Fruit fly (Drosophila melanogaster) ovary, adult (tissue): ENCODE measurements around the gene CG13454.

ENCODE experiments used
- CG17801 ChIP-seq: fragments of 200-800 bp; optimal IDR thresholded peaks from 2 replicates; lab custom pipeline; 2019; ENCODE audit warnings: missing biosample characterization, mild to moderate bottlenecking, missing genetic modification characterization, moderate library complexity; ENCODE audit not compliant: partially characterized antibody

CG13454 gene

dm6 chr3L:15539903-15540409 is 23.1 kb upstream of the CG13454 start:
- TF ChIP-seq CG17801 (GFP tag; lab: Kevin White, UChicago): peak; percentile 17

- TF ChIP-seq CG17801 (GFP tag; lab: Kevin White, UChicago): no peak
Observed at dm6 chr3L:15538582-15539490, 22.0 kb upstream of the CG13454 start.

DNA sequence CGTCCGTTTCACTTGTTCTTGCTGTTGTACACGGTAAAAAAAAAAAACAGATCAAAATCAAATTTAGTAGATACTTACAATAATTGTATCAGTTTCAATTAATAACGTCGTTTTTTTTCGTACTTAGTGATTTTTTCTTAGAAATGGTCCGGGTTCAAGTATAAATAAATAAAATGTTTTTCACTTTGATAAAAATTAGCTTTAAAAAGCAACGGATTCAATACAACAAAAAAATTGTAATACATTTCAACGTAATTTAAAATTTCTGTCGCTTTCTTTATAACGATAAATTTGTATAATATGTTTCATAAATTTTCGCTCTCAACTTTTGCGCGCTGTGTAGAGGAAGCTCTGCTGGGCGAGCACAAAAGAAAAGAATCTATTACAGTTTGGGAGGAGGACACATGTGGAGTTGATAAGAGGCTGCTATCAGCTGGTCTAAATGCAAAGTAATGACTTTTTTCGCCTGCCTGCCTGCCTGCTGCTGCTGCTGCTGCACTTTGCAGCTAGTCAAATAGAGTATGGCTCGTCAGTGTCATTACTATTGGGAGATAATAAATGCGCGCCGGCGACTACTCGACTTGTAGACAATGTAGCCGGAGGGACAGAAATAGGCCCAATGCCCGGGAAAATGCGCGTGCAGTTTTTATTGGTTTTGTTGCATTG is 21.2 kb upstream of the CG13454 start:
- TF ChIP-seq CG17801 (GFP tag; lab: Kevin White, UChicago): no peak

dm6 chr3L:15536550-15536949 is 19.7 kb upstream of the CG13454 start:
- TF ChIP-seq CG17801 (GFP tag; lab: Kevin White, UChicago): no peak

dm6 chr3L:15535800-15536225 is 19.0 kb upstream of the CG13454 start:
- TF ChIP-seq CG17801 (GFP tag; lab: Kevin White, UChicago): no peak

dm6 chr3L:15535228-15535598 is 18.4 kb upstream of the CG13454 start, which contains the start of gene CrebA:
TSS of gene CrebA (plus strand) at chr3L:15535395.
- peak; percentile 1 for TF ChIP-seq CG17801 (GFP tag; lab: Kevin White, UChicago)

DNA sequence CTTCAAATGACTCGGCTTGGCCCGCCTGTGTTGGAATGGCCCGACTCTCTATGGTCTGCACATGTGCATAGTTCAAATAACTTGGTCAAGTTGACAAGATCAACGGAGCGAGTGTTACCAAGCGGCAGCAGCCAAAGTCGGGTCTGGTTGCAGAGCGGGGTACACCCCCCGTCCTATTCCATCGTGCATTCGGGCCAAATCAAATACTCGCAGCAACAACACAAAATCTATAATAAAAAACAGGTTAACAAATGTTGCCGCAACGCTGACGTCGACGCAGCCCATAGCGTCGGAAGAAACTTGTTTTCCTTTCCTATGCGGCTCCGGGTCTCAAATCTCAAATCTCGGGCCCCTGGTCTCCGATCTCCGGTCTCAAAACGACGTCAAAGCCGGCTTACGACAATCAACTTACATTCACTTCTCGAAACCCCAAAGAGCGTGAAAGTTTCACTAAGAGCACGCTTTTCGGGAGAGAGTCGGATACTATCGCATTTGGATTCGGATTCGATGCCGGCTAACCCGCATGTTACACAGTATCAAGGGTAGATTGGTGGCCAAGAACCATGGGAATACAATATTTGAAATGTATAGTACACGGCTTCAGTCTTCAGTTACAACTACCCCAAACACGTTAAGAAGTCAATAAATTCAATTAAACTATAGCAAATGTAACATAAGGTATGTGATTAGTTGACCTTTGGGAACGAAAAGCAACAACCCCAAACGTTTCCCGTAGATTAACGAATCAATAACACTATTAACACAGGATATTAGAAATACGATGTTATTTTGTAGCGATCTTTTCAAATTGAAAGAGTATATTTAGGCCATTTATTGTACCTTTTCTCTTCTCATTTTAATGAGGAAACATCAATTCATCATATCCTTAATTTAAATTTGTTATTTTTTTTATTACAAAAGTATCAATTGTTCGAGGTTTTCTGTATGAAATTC is 17.7 kb upstream of the CG13454 start:
- no peak for TF ChIP-seq CG17801 (GFP tag; lab: Kevin White, UChicago)

DNA sequence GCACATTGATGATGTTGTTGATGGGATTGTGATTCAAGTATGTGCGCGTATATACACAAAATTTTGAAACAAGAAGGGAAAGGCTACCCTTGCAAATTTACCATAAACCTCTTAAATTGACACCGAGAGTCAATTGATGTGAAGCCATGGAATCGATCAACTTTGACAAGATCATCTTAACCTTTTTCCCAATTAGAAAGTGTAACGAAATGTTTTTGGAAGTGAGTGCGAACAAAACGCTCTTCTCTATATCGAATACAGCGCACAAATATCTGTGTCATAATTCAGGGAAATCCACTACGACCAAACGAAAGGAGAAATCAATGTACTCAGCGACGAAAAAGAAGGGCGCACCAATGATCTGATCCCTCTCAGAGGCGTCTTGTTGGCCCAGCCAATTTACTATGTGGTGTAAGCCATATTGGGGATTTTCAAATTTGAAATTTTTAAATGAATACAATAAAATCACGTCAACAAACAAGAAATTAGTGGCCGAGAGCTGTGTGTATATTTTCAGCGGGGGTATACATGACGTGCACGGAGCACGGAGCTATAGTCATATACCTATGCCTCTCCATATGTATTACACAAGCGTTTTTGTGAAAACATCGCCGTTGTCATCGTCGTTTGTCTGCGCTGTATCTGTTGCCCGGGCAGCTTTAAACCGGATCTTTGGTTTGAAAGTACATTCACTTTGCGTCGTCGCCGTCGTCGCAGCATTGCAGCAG is 16.7 kb upstream of the CG13454 start:
- no peak for TF ChIP-seq CG17801 (GFP tag; lab: Kevin White, UChicago)

- no peak for TF ChIP-seq CG17801 (GFP tag; lab: Kevin White, UChicago)
Observed at dm6 chr3L:15532368-15533030, 15.6 kb upstream of the CG13454 start.

DNA sequence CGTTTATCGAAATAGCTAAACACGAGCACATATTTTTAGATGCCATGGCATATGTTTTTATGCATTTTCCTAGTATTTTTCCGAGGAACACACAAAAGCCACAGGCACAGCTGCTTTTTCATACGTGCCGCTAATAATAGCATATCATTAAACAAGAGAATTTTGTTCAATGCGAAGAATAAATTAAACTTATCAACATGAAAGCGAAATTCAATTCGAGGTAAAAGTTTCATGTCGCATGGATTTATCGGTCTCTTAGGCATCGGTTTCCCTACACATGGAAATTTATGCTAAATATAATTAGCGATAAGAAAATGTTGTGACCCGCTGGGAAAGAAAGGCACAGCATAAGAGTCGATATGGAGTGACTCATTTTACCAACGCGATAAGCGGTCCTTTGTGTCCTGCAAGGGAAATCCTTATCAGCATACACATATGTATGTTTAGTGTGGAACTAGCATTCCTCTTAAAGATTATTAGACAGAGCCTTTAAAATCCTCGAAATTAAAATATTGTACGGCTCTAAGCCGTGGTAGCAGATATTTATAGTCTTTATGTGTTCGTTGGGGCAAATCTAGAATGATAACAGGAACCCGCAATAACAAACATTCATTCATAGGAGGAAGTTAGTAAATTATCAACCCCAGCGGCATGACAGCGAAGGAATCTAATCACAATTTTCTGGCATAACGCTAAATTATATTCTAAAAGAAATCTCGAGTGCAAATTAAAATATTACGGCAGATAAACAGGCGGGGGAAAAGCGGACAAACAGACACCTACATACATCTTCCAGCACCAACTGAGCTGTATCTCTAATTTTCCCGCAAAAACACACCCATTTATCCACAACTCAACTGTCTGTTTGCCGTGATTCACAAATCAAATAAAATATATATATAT is 14.8 kb upstream of the CG13454 start, which contains the start of gene CG43248:
TSS of gene CG43248 (minus strand) at position 51 of the 903 bp plus-strand sequence.
- no peak for TF ChIP-seq CG17801 (GFP tag; lab: Kevin White, UChicago)

- TF ChIP-seq CG17801 (GFP tag; lab: Kevin White, UChicago): no peak
Observed at dm6 chr3L:15530638-15531225, 13.9 kb upstream of the CG13454 start.

dm6 chr3L:15530071-15530470 is 13.2 kb upstream of the CG13454 start:
- TF ChIP-seq CG17801 (GFP tag; lab: Kevin White, UChicago): no peak
